Fruit fly (Drosophila melanogaster) whole organism, pupa: ENCODE data around the gene CG45011.

Experiments used
- CG10348 ChIP-seq: fragments of 200-800 bp; sonication (Bioruptor generic); IDR thresholded peaks from 2 replicates; pipeline ENCODE4 v1.3.6; 2022; ENCODE audit warnings: missing biosample characterization, missing genetic modification characterization
- CG12605 ChIP-seq: fragments of 200-800 bp; sonication (Bioruptor generic); IDR thresholded peaks from 2 replicates; pipeline ENCODE4 v1.3.6; 2022; ENCODE audit warnings: missing biosample characterization, missing genetic modification characterization
- CG13204 ChIP-seq: fragments of 200-800 bp; sonication (Bioruptor generic); optimal IDR thresholded peaks from 2 replicates; lab custom pipeline; 2018; ENCODE audit warnings: missing biosample characterization, mild to moderate bottlenecking, missing genetic modification characterization, moderate library complexity
- CG14655 ChIP-seq: fragments of 200-800 bp; sonication (Bioruptor generic); optimal IDR thresholded peaks from 3 replicates; lab custom pipeline; 2017; ENCODE audit warnings: mild to moderate bottlenecking, missing biosample characterization, missing genetic modification reagents, missing genetic modification characterization
- CG15710 ChIP-seq: fragments of 200-800 bp; sonication (Bioruptor generic); optimal IDR thresholded peaks from 2 replicates; lab custom pipeline; 2018; ENCODE audit warnings: missing biosample characterization, mild to moderate bottlenecking, missing genetic modification characterization, moderate library complexity
- CG17806 ChIP-seq: fragments of 200-800 bp; sonication (Bioruptor generic); optimal IDR thresholded peaks from 2 replicates; lab custom pipeline; 2018; ENCODE audit warnings: missing biosample characterization, mild to moderate bottlenecking, missing genetic modification characterization, moderate library complexity
- CG32121 ChIP-seq: fragments of 200-800 bp; sonication (Bioruptor generic); IDR thresholded peaks from 2 replicates; pipeline ENCODE4 v1.3.6; 2022; ENCODE audit warnings: missing biosample characterization, missing genetic modification characterization
- CG34367 ChIP-seq: fragments of 200-800 bp; sonication (Bioruptor generic); optimal IDR thresholded peaks from 2 replicates; lab custom pipeline; 2018; ENCODE audit warnings: missing biosample characterization, mild to moderate bottlenecking, missing genetic modification characterization
- CG4496 ChIP-seq: fragments of 200-800 bp; sonication (Bioruptor generic); IDR thresholded peaks from 3 replicates; pipeline ENCODE4 v1.3.6; 2022; ENCODE audit warnings: missing biosample characterization, missing genetic modification characterization
- CG8159 ChIP-seq: fragments of 200-800 bp; sonication (Bioruptor generic); optimal IDR thresholded peaks from 3 replicates; lab custom pipeline; 2018; ENCODE audit warnings: missing biosample characterization, mild to moderate bottlenecking, missing genetic modification characterization, moderate library complexity
- CG8301 ChIP-seq: fragments of 200-800 bp; sonication (Bioruptor generic); optimal IDR thresholded peaks from 2 replicates; lab custom pipeline; 2018; ENCODE audit warnings: missing biosample characterization, mild to moderate bottlenecking, missing genetic modification characterization
- CG9948 ChIP-seq: fragments of 200-800 bp; sonication (Bioruptor generic); optimal IDR thresholded peaks from 2 replicates; lab custom pipeline; 2018; ENCODE audit warnings: missing biosample characterization, mild to moderate bottlenecking, missing genetic modification characterization, moderate library complexity
- D1 ChIP-seq: fragments of 200-800 bp; sonication (Bioruptor generic); optimal IDR thresholded peaks from 2 replicates; lab custom pipeline; 2018; ENCODE audit warnings: missing biosample characterization, mild to moderate bottlenecking, missing genetic modification characterization, moderate library complexity
- EcR ChIP-seq: fragments of 200-800 bp; sonication (Bioruptor generic); optimal IDR thresholded peaks from 3 replicates; lab custom pipeline; 2019; ENCODE audit warnings: missing biosample characterization, missing genetic modification characterization, mild to moderate bottlenecking, moderate library complexity, missing genetic modification reagents
- Ets98B ChIP-seq: fragments of 200-800 bp; sonication (Bioruptor generic); IDR thresholded peaks from 2 replicates; pipeline ENCODE4 v1.3.6; 2022; ENCODE audit warnings: missing biosample characterization, missing genetic modification characterization
- Pif1A ChIP-seq: fragments of 200-800 bp; sonication (Bioruptor generic); optimal IDR thresholded peaks from 3 replicates; lab custom pipeline; 2016; ENCODE audit warnings: missing biosample characterization, missing genetic modification characterization
- Pif1B ChIP-seq: fragments of 200-800 bp; sonication (Bioruptor generic); optimal IDR thresholded peaks from 3 replicates; lab custom pipeline; 2016; ENCODE audit warnings: missing biosample characterization, missing genetic modification characterization
- Snoo ChIP-seq: fragments of 200-800 bp; sonication (Bioruptor generic); optimal IDR thresholded peaks from 3 replicates; lab custom pipeline; 2017; ENCODE audit warnings: missing biosample characterization, mild to moderate bottlenecking, missing genetic modification characterization, inconsistent platforms
- fd96Ca ChIP-seq: fragments of 200-800 bp; sonication (Bioruptor generic); IDR thresholded peaks from 3 replicates; pipeline ENCODE4 v1.3.6; 2022; ENCODE audit warnings: missing biosample characterization, missing genetic modification characterization
- gl ChIP-seq: fragments of 200-800 bp; sonication (Bioruptor generic); optimal IDR thresholded peaks from 2 replicates; lab custom pipeline; 2018; ENCODE audit warnings: missing biosample characterization, mild to moderate bottlenecking, missing genetic modification characterization
- rn ChIP-seq: fragments of 200-800 bp; sonication (Bioruptor generic); IDR thresholded peaks from 2 replicates; pipeline ENCODE4 v1.3.6; 2022; ENCODE audit warnings: missing biosample characterization, missing genetic modification characterization

CG45011 gene

DNA sequence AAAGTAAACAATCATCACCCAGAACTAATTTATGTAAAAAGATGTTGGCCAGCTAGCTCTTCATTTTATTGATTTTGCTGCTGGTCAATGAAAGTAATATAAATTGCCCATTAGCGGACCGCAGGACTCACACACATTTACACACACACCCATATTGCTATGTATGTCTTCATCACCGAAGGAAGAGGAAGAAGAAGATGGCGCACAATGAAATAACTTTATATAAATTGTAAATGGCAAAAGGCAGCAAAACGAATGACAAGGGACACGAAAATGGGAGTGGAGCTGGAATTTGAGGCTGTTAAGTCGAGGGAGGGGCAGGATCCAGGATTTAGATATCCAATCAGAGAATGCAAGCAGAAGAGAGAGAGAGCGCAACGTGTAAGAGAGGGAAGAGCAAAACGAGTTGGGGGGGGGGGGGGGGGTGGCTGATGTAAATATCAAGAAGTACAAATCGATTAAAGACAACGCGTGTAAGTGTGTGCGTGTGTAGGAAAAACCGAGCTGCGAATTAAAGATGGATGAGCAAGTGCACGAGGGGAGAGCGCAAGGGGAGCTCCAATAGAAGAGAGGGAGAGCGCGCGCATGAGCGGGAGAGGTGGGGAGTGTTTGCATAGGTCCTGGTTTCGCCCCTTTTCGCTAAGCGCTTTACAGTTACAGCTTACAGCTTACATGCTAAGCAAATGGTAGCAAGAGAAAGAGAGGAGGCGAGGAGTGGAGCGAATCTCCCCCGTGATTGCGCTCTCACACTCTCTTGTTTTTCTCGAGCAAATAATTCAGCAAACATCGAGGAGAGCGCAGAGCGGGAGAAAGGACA, 29.4 kb upstream of the CG45011 start:
- TF ChIP-seq rn (GFP tag; lab: Robert Waterston, UW) = no peak
- no peak for TF ChIP-seq EcR
- peak; percentile 62; the same call in 2 of the 3 replicates for TF ChIP-seq CG4496 (GFP tag; lab: Robert Waterston, UW)
- TF ChIP-seq CG32121 = 0 out of 2 replicates have a peak, but pooled peaks have one; percentile 19
- no peak for TF ChIP-seq Ets98B
- TF ChIP-seq fd96Ca (GFP tag; lab: Robert Waterston, UW) = peak; percentile 22; the same call in 1 of the 3 replicates
- TF ChIP-seq CG14655 (GFP tag; lab: Kevin White, UChicago) = peak; percentile 13
- no peak for TF ChIP-seq Pif1A (GFP tag; lab: Kevin White, UChicago)
- TF ChIP-seq CG34367 (tag; lab: Kevin White, UChicago) = no peak
- TF ChIP-seq CG15710 (tag; lab: Kevin White, UChicago) = no peak
- peak; percentile 52 for TF ChIP-seq CG13204
- no peak for TF ChIP-seq CG9948 (tag; lab: Kevin White, UChicago)
- peak; percentile 13 for TF ChIP-seq Pif1B
- TF ChIP-seq Snoo (tag; lab: Kevin White, UChicago) = no peak
- no peak for TF ChIP-seq CG12605 (GFP tag; lab: Robert Waterston, UW)
- TF ChIP-seq CG17806 (tag; lab: Kevin White, UChicago) = no peak
- TF ChIP-seq CG8301 (tag; lab: Kevin White, UChicago) = no peak
- TF ChIP-seq gl = no peak
- no peak for TF ChIP-seq CG10348
- TF ChIP-seq CG8159 (tag; lab: Kevin White, UChicago) = peak; percentile 2
- no peak for TF ChIP-seq D1 (tag; lab: Kevin White, UChicago)

DNA sequence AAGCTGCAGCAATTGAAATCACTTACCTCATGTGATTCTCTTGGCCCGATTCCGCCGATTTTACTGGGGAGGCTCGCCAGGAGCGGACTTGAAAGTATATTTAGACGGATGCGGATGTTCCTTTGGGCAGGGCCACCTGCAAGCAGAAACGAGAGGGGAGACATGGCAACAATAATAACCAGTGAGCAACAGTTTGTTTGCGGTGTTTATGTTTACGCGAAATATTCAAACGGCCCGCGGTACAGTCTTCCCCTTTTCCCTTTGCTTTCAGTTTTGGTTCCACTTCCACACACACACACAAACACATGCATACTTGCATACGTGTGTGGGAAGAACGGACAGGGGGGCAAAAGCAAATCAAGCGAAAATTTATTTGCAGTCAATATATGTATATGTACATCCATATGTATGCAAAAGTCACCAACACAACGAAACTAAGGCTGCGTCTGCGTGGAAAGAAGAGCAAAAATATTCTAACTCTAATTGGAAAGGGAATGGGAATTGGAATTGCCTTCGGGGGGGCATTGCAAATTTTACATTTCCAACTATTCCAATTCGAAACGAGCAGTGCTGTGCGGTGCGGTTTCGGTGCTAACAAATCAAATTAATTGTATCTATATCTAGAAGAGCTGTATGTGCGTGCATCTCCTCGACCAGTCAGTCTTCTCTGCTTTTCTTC, 27.7 kb upstream of the CG45011 start:
- TF ChIP-seq CG17806 (tag; lab: Kevin White, UChicago) (no peak), CG4496 (GFP tag; lab: Robert Waterston, UW) (peak; percentile 54; the same call in 1 of the 3 replicates), EcR (peak; percentile 24), Pif1A (GFP tag; lab: Kevin White, UChicago) (no peak), CG34367 (tag; lab: Kevin White, UChicago) (no peak), CG12605 (GFP tag; lab: Robert Waterston, UW) (peak; percentile 47; the same call in 1 of the 2 replicates), fd96Ca (GFP tag; lab: Robert Waterston, UW) (0 out of 3 replicates have a peak, but pooled peaks have one; percentile 46)

DNA sequence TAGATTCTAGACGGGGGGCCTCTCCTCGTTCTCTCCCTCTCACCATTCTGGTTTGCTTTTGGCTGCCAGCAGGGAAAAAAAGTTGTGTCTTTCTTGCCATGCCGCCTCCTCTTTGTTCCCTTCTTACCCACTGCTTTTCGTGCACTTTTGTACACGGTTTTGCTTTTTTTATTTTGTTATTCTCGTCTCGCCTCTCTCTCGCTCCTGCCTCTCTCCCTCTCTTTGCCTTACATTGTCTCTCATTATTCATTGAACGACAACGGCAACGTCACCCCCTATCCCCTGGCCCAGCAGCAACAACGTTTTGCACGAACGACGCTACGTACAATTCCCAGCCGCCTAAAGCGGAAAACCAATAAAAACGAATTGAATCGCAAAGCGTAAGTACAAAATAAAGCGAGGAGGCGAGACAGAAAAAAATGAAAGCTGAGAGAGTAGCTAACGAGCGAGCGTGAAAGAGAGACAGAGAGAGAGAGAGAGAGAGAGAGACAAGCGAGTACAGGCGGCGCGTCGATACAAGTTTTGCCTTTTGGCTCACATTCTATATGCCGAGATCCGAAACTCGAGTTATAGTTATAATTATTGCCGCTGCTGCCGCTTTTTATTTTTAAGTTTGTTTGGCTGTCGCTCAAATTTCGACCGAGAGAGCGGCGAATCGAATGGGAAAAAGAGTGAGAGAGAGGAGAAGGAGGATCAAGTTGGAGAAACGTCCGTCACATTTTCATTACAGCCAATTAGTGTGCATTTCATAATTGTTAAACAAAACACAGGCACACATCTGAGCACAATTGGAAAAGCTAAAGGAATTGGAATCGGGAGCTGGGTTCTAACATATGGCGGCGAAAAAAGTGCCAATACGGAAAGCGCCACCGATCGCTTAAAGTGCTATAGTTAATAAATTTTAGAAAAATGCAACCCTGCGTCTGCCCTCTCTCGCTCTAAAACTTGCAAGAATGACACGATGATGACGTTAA, 26.9 kb upstream of the CG45011 start:
- peak; percentile 61 for TF ChIP-seq rn (GFP tag; lab: Robert Waterston, UW)
- TF ChIP-seq CG9948 (tag; lab: Kevin White, UChicago) = peak; percentile 63
- peak; percentile 72 for TF ChIP-seq CG8159 (tag; lab: Kevin White, UChicago)
- TF ChIP-seq CG34367 (tag; lab: Kevin White, UChicago) = peak; percentile 78
- peak; percentile 89 for TF ChIP-seq CG32121
- peak; percentile 92 for TF ChIP-seq CG4496 (GFP tag; lab: Robert Waterston, UW)
- TF ChIP-seq Ets98B = peak; percentile 83
- TF ChIP-seq Snoo (tag; lab: Kevin White, UChicago) = peak; percentile 74
- TF ChIP-seq EcR = peak; percentile 82
- peak; percentile 83 for TF ChIP-seq CG14655 (GFP tag; lab: Kevin White, UChicago)
- TF ChIP-seq CG8301 (tag; lab: Kevin White, UChicago) = peak; percentile 76
- peak; percentile 76 for TF ChIP-seq CG15710 (tag; lab: Kevin White, UChicago)
- no peak for TF ChIP-seq CG10348
- no peak for TF ChIP-seq D1 (tag; lab: Kevin White, UChicago)
- TF ChIP-seq Pif1B = peak; percentile 80
- peak; percentile 93 for TF ChIP-seq CG13204
- peak; percentile 83 for TF ChIP-seq fd96Ca (GFP tag; lab: Robert Waterston, UW)
- TF ChIP-seq gl = peak; percentile 91
- peak; percentile 73 for TF ChIP-seq Pif1A (GFP tag; lab: Kevin White, UChicago)
- peak; percentile 87 for TF ChIP-seq CG12605 (GFP tag; lab: Robert Waterston, UW)
- peak; percentile 62 for TF ChIP-seq CG17806 (tag; lab: Kevin White, UChicago)

DNA sequence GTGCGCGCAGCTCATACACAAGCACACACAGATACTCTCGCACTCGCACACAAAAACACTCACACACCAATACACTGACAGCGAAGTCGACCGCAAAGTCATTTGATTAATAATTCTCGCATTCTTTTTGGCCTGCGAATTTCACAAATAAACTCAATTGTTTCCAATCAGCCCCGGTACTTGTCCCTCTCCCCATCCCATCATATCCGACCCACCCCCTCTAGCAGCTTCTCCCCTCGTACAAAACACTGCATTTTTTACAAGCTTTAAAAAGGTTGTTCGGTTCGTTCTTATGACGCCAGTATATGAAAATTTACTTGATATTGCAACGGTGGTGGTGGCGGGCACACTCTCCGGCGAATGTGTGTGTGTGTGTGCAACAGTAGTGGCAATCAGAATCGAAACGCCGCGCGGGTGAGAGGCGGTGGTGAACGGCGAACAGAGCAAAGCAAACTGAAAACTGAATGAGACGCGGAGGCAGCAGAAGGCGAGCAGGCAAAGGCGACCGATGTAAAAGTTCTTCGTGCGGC, 26.1 kb upstream of the CG45011 start:
- TF ChIP-seq EcR = peak; percentile 71
- no peak for TF ChIP-seq gl
- peak; percentile 25 for TF ChIP-seq Ets98B
- peak; percentile 44 for TF ChIP-seq Pif1B
- TF ChIP-seq CG14655 (GFP tag; lab: Kevin White, UChicago) = peak; percentile 12
- peak; percentile 9 for TF ChIP-seq CG17806 (tag; lab: Kevin White, UChicago)
- no peak for TF ChIP-seq CG34367 (tag; lab: Kevin White, UChicago)
- peak; percentile 51; the same call in 1 of the 3 replicates for TF ChIP-seq CG4496 (GFP tag; lab: Robert Waterston, UW)
- no peak for TF ChIP-seq CG15710 (tag; lab: Kevin White, UChicago)
- no peak for TF ChIP-seq Pif1A (GFP tag; lab: Kevin White, UChicago)
- TF ChIP-seq CG8159 (tag; lab: Kevin White, UChicago) = no peak
- no peak for TF ChIP-seq CG10348
- peak; percentile 50 for TF ChIP-seq CG12605 (GFP tag; lab: Robert Waterston, UW)
- TF ChIP-seq CG8301 (tag; lab: Kevin White, UChicago) = no peak
- no peak for TF ChIP-seq rn (GFP tag; lab: Robert Waterston, UW)
- peak; percentile 5 for TF ChIP-seq Snoo (tag; lab: Kevin White, UChicago)
- TF ChIP-seq CG13204 = peak; percentile 75
- TF ChIP-seq CG9948 (tag; lab: Kevin White, UChicago) = no peak
- TF ChIP-seq fd96Ca (GFP tag; lab: Robert Waterston, UW) = peak; percentile 60; the same call in 1 of the 3 replicates
- TF ChIP-seq D1 (tag; lab: Kevin White, UChicago) = no peak
- TF ChIP-seq CG32121 = peak; percentile 70
